Worm (Caenorhabditis elegans) whole organism, L1 larva: Measurements from ENCODE around the gene glct-6.

ENCODE experiments used
- C16A3.4 ChIP-seq: fragments of 150-350 bp; optimal IDR thresholded peaks from 2 replicates; lab custom pipeline; 2014; ENCODE audit warnings: missing biosample characterization, missing genetic modification characterization
- F16B12.6 ChIP-seq: fragments of 150-350 bp; optimal IDR thresholded peaks from 2 replicates; lab custom pipeline; 2014; ENCODE audit warnings: missing biosample characterization, missing genetic modification characterization
- Y116A8C.19 ChIP-seq: sonication (generic microtip); optimal IDR thresholded peaks from 2 replicates; lab custom pipeline; 2016; ENCODE audit warnings: missing compliant biosample characterization, missing genetic modification characterization, borderline replicate concordance
- aly-2 ChIP-seq: fragments of 150-350 bp; optimal IDR thresholded peaks from 2 replicates; lab custom pipeline; 2014; ENCODE audit warnings: missing biosample characterization, missing genetic modification characterization
- blmp-1 ChIP-seq: fragments of 150-350 bp; optimal IDR thresholded peaks from 2 replicates; lab custom pipeline; 2014; ENCODE audit warnings: missing biosample characterization, missing genetic modification characterization
- ceh-63 ChIP-seq: fragments of 200-800 bp; sonication (Bioruptor generic); optimal IDR thresholded peaks from 2 replicates; lab custom pipeline; 2018; ENCODE audit warnings: mild to moderate bottlenecking, missing genetic modification characterization, missing compliant biosample characterization
- ceh-88 ChIP-seq: fragments of 200-800 bp; sonication (Bioruptor generic); IDR thresholded peaks from 2 replicates; pipeline ENCODE4 v1.3.6; 2022; ENCODE audit warnings: missing genetic modification characterization, missing compliant biosample characterization
- ceh-90 ChIP-seq: sonication (generic microtip); optimal IDR thresholded peaks from 2 replicates; lab custom pipeline; 2016; ENCODE audit warnings: missing genetic modification characterization, missing compliant biosample characterization
- dpl-1 ChIP-seq, 3 experiments: fragments of 150-350 bp in 2 of 3; sonication (generic microtip) in 1 of 3; optimal IDR thresholded peaks; 2 replicates each; lab custom pipeline; 2014 to 2017; ENCODE audit warnings: missing biosample characterization in 3 of 3, missing genetic modification characterization in 3 of 3, missing genetic modification reagents in 3 of 3
- dsc-1 ChIP-seq: sonication (generic microtip); optimal IDR thresholded peaks from 2 replicates; lab custom pipeline; 2016; ENCODE audit warnings: mild to moderate bottlenecking, missing genetic modification characterization, missing compliant biosample characterization
- efl-1 ChIP-seq, 4 experiments: fragments of 150-350 bp; optimal IDR thresholded peaks in 3 of 4; peaks in 1 of 4; 1 replicate in 1 of 4; 2 replicates in 3 of 4; lab custom pipeline; 2014; ENCODE audit warnings: missing biosample characterization in 2 of 4, missing genetic modification characterization in 2 of 4, missing genetic modification reagents in 2 of 4
- egl-27 ChIP-seq, 2 experiments: fragments of 150-350 bp in 1 of 2; sonication (generic microtip); optimal IDR thresholded peaks; 3 replicates each; lab custom pipeline; 2017 to 2018; ENCODE audit warnings: missing biosample characterization in 2 of 2, missing genetic modification characterization in 2 of 2, missing genetic modification reagents in 2 of 2
- elt-2 ChIP-seq: sonication (generic microtip); optimal IDR thresholded peaks from 2 replicates; lab custom pipeline; 2016; ENCODE audit warnings: missing genetic modification characterization, mild to moderate bottlenecking, inconsistent platforms, missing compliant biosample characterization, missing genetic modification reagents
- elt-3 ChIP-seq, 6 experiments: fragments of 150-350 bp in 1 of 6; sonication (generic microtip); optimal IDR thresholded peaks; 2 replicates each; lab custom pipeline; 2017 to 2018; ENCODE audit warnings: missing biosample characterization in 6 of 6, missing genetic modification characterization in 6 of 6, inconsistent platforms in 1 of 6
- fkh-4 ChIP-seq: sonication (generic microtip); optimal IDR thresholded peaks from 2 replicates; lab custom pipeline; 2016; ENCODE audit warnings: missing compliant biosample characterization, missing genetic modification characterization, borderline replicate concordance
- fkh-8 ChIP-seq: sonication (generic microtip); optimal IDR thresholded peaks from 2 replicates; lab custom pipeline; 2016; ENCODE audit warnings: mild to moderate bottlenecking, missing genetic modification characterization, missing compliant biosample characterization
- grh-1 ChIP-seq: fragments of 200-800 bp; sonication (Bioruptor generic); IDR thresholded peaks from 2 replicates; pipeline ENCODE4 v1.3.6; 2022; ENCODE audit warnings: missing genetic modification reagents, missing genetic modification characterization, missing compliant biosample characterization
- hlh-17 ChIP-seq: fragments of 200-800 bp; sonication (Bioruptor generic); optimal IDR thresholded peaks from 2 replicates; lab custom pipeline; 2018; ENCODE audit warnings: missing genetic modification characterization, mild to moderate bottlenecking, missing compliant biosample characterization, moderate library complexity, borderline replicate concordance
- isw-1 ChIP-seq: fragments of 200-800 bp; sonication (Bioruptor generic); IDR thresholded peaks from 2 replicates; pipeline ENCODE4 v1.3.6; 2022; ENCODE audit warnings: missing genetic modification characterization, missing compliant biosample characterization
- jun-1 ChIP-seq: fragments of 150-350 bp; optimal IDR thresholded peaks from 2 replicates; lab custom pipeline; 2014; ENCODE audit warnings: missing biosample characterization, missing genetic modification reagents, missing genetic modification characterization
- lin-14 ChIP-seq: fragments of 200-800 bp; sonication (Bioruptor generic); optimal IDR thresholded peaks from 2 replicates; lab custom pipeline; 2018; ENCODE audit warnings: mild to moderate bottlenecking, missing genetic modification characterization, moderate library complexity, missing compliant biosample characterization
- lin-35 ChIP-seq, 2 experiments: fragments of 150-350 bp; optimal IDR thresholded peaks; 2 replicates each; lab custom pipeline; 2014; ENCODE audit warnings: missing biosample characterization in 2 of 2, missing genetic modification characterization in 2 of 2, missing genetic modification reagents in 2 of 2
- lir-3 ChIP-seq: sonication (generic microtip); optimal IDR thresholded peaks from 2 replicates; lab custom pipeline; 2016; ENCODE audit warnings: mild to moderate bottlenecking, missing genetic modification characterization, moderate library complexity, missing compliant biosample characterization; ENCODE audit not compliant: poor library complexity
- lsy-2 ChIP-seq, 2 experiments: fragments of 150-350 bp; optimal IDR thresholded peaks; 2 replicates each; lab custom pipeline; 2014; ENCODE audit warnings: missing biosample characterization in 2 of 2, missing genetic modification characterization in 2 of 2
- mdl-1 ChIP-seq, 2 experiments: fragments of 150-350 bp; optimal IDR thresholded peaks; 2 replicates each; lab custom pipeline; 2014 to 2017; ENCODE audit warnings: missing biosample characterization in 2 of 2, missing genetic modification characterization in 2 of 2, inconsistent platforms in 1 of 2
- mef-2 ChIP-seq: fragments of 150-350 bp; optimal IDR thresholded peaks from 2 replicates; lab custom pipeline; 2014; ENCODE audit warnings: missing biosample characterization, missing genetic modification characterization
- nhr-77 ChIP-seq: fragments of 150-350 bp; optimal IDR thresholded peaks from 2 replicates; lab custom pipeline; 2014; ENCODE audit warnings: missing biosample characterization, missing genetic modification characterization
- nhr-84 ChIP-seq: sonication (generic microtip); optimal IDR thresholded peaks from 2 replicates; lab custom pipeline; 2017; ENCODE audit warnings: missing biosample characterization, missing genetic modification characterization
- nhr-85 ChIP-seq: sonication (generic microtip); peaks from one replicate; lab custom pipeline; 2016; ENCODE audit warnings: missing genetic modification characterization, inconsistent platforms, missing compliant biosample characterization
- pax-3 ChIP-seq: fragments of 200-800 bp; sonication (Bioruptor generic); optimal IDR thresholded peaks from 2 replicates; lab custom pipeline; 2018; ENCODE audit warnings: mild to moderate bottlenecking, missing genetic modification characterization, moderate library complexity, missing compliant biosample characterization
- rnt-1 ChIP-seq: sonication (generic microtip); optimal IDR thresholded peaks from 2 replicates; lab custom pipeline; 2016; ENCODE audit warnings: mild to moderate bottlenecking, missing genetic modification characterization, moderate library complexity, missing compliant biosample characterization
- skn-1 ChIP-seq: fragments of 150-350 bp; optimal IDR thresholded peaks from 2 replicates; lab custom pipeline; 2014; ENCODE audit warnings: missing biosample characterization, missing genetic modification characterization
- snu-23 ChIP-seq: sonication (generic microtip); optimal IDR thresholded peaks from 2 replicates; lab custom pipeline; 2016; ENCODE audit warnings: missing genetic modification characterization, missing compliant biosample characterization
- sup-37 ChIP-seq: fragments of 200-800 bp; sonication (Bioruptor generic); optimal IDR thresholded peaks from 2 replicates; lab custom pipeline; 2018; ENCODE audit warnings: mild to moderate bottlenecking, missing genetic modification characterization, missing compliant biosample characterization
- swsn-7 ChIP-seq: sonication (generic microtip); optimal IDR thresholded peaks from 2 replicates; lab custom pipeline; 2016; ENCODE audit warnings: missing genetic modification characterization, missing compliant biosample characterization
- tlp-1 ChIP-seq: fragments of 150-350 bp; optimal IDR thresholded peaks from 2 replicates; lab custom pipeline; 2014; ENCODE audit warnings: missing biosample characterization, missing genetic modification characterization
- unc-30 ChIP-seq: sonication (generic microtip); optimal IDR thresholded peaks from 2 replicates; lab custom pipeline; 2017; ENCODE audit warnings: missing biosample characterization, missing genetic modification characterization
- unc-62 ChIP-seq: fragments of 150-350 bp; optimal IDR thresholded peaks from 2 replicates; lab custom pipeline; 2014; ENCODE audit warnings: missing biosample characterization, missing genetic modification reagents, missing genetic modification characterization
- unc-86 ChIP-seq: sonication (generic microtip); optimal IDR thresholded peaks from 2 replicates; lab custom pipeline; 2016; ENCODE audit warnings: missing genetic modification characterization, missing compliant biosample characterization
- vab-15 ChIP-seq: sonication (generic microtip); optimal IDR thresholded peaks from 2 replicates; lab custom pipeline; 2017; ENCODE audit warnings: missing genotype, mild to moderate bottlenecking, missing genetic modification characterization, missing compliant biosample characterization
- zag-1 ChIP-seq: fragments of 150-350 bp; optimal IDR thresholded peaks from 2 replicates; lab custom pipeline; 2014; ENCODE audit warnings: missing biosample characterization, missing genetic modification characterization
- ztf-11 ChIP-seq, 2 experiments: sonication (generic microtip); optimal IDR thresholded peaks; 2 replicates each; lab custom pipeline; 2016 to 2017; ENCODE audit warnings: missing genetic modification characterization in 2 of 2, missing biosample characterization in 1 of 2, missing compliant biosample characterization in 1 of 2

The glct-6 gene

DNA sequence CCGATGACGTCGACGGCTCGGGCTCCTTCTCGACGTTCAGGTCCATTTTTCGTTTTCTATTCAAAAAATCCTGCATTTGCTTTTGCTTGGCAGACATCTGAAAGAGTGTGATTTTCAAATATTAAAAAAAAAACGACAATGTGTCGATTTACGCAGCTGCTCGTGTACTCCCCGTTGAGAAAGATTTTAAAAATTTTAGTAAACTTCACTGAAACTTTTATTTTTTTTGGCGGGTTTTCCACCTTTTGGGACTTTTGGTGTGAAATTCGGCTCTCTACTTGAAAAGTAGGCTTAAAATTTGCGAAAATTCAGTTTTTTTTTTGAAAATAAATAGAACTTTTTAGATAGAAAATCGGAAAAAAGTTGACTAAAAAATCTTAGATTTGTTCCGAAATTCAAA lies 23.1 kb downstream of the glct-6 start, which contains the start of gene M02B7.7:
TSS of gene M02B7.7 (minus strand) at position 101 of the 400 bp plus-strand sequence.
- TF ChIP-seq efl-1 (optimal IDR thresholded peaks at IDR 0.05; lab: Kevin White, UChicago) (no peak), efl-1 (GFP tag; optimal IDR thresholded peaks at IDR 0.05 in 1 of 2; lab: Kevin White, UChicago) (peak in 1 of 2 experiments; percentile 52), dsc-1 (tag; lab: Kevin White, UChicago) (no peak)

- TF ChIP-seq efl-1 (optimal IDR thresholded peaks at IDR 0.05; lab: Kevin White, UChicago) (peak in 1 of 2 experiments; percentile 9), efl-1 (GFP tag; optimal IDR thresholded peaks at IDR 0.05 in 1 of 2; lab: Kevin White, UChicago) (no peak), Y116A8C.19 (no peak), mef-2 (no peak), nhr-85 (tag; lab: Kevin White, UChicago) (peak; percentile 74), rnt-1 (tag; lab: Kevin White, UChicago) (peak; percentile 76), ceh-90 (tag; lab: Kevin White, UChicago) (peak; percentile 65), nhr-84 (tag; lab: Kevin White, UChicago) (no peak), fkh-8 (tag; lab: Kevin White, UChicago) (no peak), fkh-4 (tag; lab: Kevin White, UChicago) (peak; percentile 24)
Measured at ce11 chrIV:3807545-3807944, 23.5 kb downstream of the glct-6 start.

DNA sequence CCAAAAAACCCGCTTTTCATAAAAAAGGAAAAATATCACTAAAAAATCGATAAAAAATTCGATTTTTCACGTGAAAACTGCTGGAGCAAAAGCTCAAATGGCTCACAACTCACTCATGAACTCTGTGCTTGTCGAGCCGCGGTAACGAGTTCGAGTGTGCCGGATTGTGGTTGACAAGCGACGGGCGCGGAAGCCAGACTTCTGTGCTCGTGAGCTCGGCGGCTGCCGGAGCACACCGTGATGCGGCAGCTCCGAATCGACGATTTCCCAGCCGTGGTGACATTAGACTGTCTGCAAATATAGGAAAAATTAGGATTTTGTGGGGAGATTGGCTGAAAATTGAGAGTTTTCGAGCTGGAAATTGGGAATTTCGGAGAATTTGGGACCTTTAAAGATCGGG lies 28.8 kb downstream of the glct-6 start:
- no peak for TF ChIP-seq unc-30 (tag; lab: Kevin White, UChicago)
- TF ChIP-seq zag-1 (tag; lab: Kevin White, UChicago) = no peak
- no peak for TF ChIP-seq efl-1 (optimal IDR thresholded peaks at IDR 0.05; lab: Kevin White, UChicago)
- TF ChIP-seq efl-1 (GFP tag; optimal IDR thresholded peaks at IDR 0.05 in 1 of 2; lab: Kevin White, UChicago) = peak in 1 of 2 experiments; percentile 70

DNA sequence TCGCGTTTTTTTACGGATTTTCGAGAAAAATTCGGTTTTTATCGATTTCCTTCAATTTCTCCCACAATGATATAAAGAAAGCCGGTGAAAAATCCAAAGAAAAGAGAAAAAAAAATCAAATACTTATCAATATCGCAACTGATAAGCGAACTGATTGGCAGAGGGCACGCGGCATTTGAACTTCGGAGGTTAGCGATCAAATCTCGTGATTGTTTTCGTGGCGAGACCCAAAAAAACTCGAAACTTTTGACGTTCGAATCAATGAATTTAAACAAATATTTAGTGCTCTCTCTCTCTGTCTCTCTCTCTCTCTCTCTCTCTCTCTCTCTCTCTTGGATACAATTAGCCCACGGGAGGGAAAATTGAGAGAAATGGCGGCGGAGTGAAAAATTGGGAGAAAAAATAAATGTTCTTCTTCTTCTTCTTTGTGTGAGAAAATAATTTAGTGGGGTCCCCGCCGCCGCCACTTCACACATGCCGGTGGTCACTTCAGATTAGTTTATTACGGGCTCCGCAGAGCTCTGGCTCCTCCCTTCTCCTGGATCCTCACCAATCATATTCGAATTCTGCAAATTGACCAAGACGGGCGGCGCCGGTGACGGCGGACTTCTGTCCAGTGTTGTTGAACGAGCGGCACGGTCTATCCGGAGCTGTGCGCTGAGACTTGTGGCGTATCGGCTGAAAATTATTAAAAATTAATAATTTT lies 30.7 kb downstream of the glct-6 start:
- TF ChIP-seq zag-1 (tag; lab: Kevin White, UChicago) = no peak
- TF ChIP-seq hlh-17 (GFP tag; lab: Kevin White, UChicago) = no peak
- TF ChIP-seq ceh-88 (GFP tag; lab: Robert Waterston, UW) = no peak
- no peak for TF ChIP-seq pax-3 (tag; lab: Kevin White, UChicago)
- TF ChIP-seq aly-2 (tag; lab: Kevin White, UChicago) = no peak
- TF ChIP-seq lsy-2 (tag; optimal IDR thresholded peaks at IDR 0.05; lab: Kevin White, UChicago) = peak in 1 of 2 experiments; percentile 23
- no peak for TF ChIP-seq F16B12.6 (tag; lab: Kevin White, UChicago)
- TF ChIP-seq efl-1 (optimal IDR thresholded peaks at IDR 0.05; lab: Kevin White, UChicago) = no peak
- peak in 1 of 2 experiments; percentile 43 for TF ChIP-seq efl-1 (GFP tag; optimal IDR thresholded peaks at IDR 0.05 in 1 of 2; lab: Kevin White, UChicago)
- TF ChIP-seq nhr-84 (tag; lab: Kevin White, UChicago) = no peak
- TF ChIP-seq mdl-1 (tag; optimal IDR thresholded peaks at IDR 0.05; lab: Kevin White, UChicago) = peak in 1 of 2 experiments; percentile 41
- TF ChIP-seq ceh-63 (GFP tag; lab: Kevin White, UChicago) = no peak
- no peak for TF ChIP-seq unc-62 (GFP tag; lab: Kevin White, UChicago)
- no peak for TF ChIP-seq swsn-7 (tag; lab: Kevin White, UChicago)
- peak; percentile 25 for TF ChIP-seq dsc-1 (tag; lab: Kevin White, UChicago)
- TF ChIP-seq nhr-77 (tag; lab: Kevin White, UChicago) = no peak
- no peak for TF ChIP-seq unc-86
- TF ChIP-seq elt-3 (tag; optimal IDR thresholded peaks at IDR 0.05; lab: Kevin White, UChicago) = peak in 1 of 6 experiments; percentile 39
- TF ChIP-seq mef-2 = no peak
- no peak for TF ChIP-seq lir-3 (tag; lab: Kevin White, UChicago)
- no peak for TF ChIP-seq skn-1
- TF ChIP-seq elt-2 = peak; percentile 44
- no peak for TF ChIP-seq egl-27 (tag; optimal IDR thresholded peaks at IDR 0.05; lab: Kevin White, UChicago)
- no peak for TF ChIP-seq ceh-90 (tag; lab: Kevin White, UChicago)
- no peak for TF ChIP-seq snu-23 (GFP tag; lab: Kevin White, UChicago)
- TF ChIP-seq isw-1 (GFP tag; lab: Robert Waterston, UW) = no peak
- no peak for TF ChIP-seq sup-37 (GFP tag; lab: Kevin White, UChicago)
- TF ChIP-seq dpl-1 (GFP tag; optimal IDR thresholded peaks at IDR 0.05; lab: Kevin White, UChicago) = peak in 1 of 3 experiments; percentile 7
- no peak for TF ChIP-seq ztf-11 (tag; optimal IDR thresholded peaks at IDR 0.05; lab: Kevin White, UChicago)
- no peak for TF ChIP-seq C16A3.4 (tag; lab: Kevin White, UChicago)
- TF ChIP-seq unc-30 (tag; lab: Kevin White, UChicago) = no peak
- no peak for TF ChIP-seq grh-1 (GFP tag; lab: Robert Waterston, UW)
- TF ChIP-seq jun-1 (tag; lab: Kevin White, UChicago) = no peak
- TF ChIP-seq tlp-1 (tag; lab: Kevin White, UChicago) = no peak
- no peak for TF ChIP-seq vab-15
- TF ChIP-seq lin-35 (GFP tag; optimal IDR thresholded peaks at IDR 0.05; lab: Kevin White, UChicago) = peak in 1 of 2 experiments; percentile 47
- TF ChIP-seq lin-14 (GFP tag; lab: Kevin White, UChicago) = peak; percentile 33
- peak; percentile 35 for TF ChIP-seq blmp-1 (tag; lab: Kevin White, UChicago)
